Fruit fly (Drosophila melanogaster) whole organism, wandering third instar larva: ENCODE results near the gene CG43867.

ENCODE experiments used
- Abd-B ChIP-seq: fragments of >200 bp; optimal IDR thresholded peaks from 2 replicates; lab custom pipeline; 2017; ENCODE audit warnings: missing biosample characterization, missing genetic modification characterization
- CG32264 ChIP-seq: fragments of 200-800 bp; sonication (Bioruptor generic); optimal IDR thresholded peaks from 2 replicates; lab custom pipeline; 2016; ENCODE audit warnings: missing biosample characterization, missing genetic modification characterization
- CG9705 ChIP-seq: fragments of 200-800 bp; sonication (Bioruptor generic); optimal IDR thresholded peaks from 2 replicates; lab custom pipeline; 2018; ENCODE audit warnings: missing biosample characterization, mild to moderate bottlenecking, missing genetic modification characterization
- CrebA ChIP-seq: fragments of 200-800 bp; sonication (Bioruptor generic); optimal IDR thresholded peaks from 2 replicates; lab custom pipeline; 2016; ENCODE audit warnings: missing biosample characterization, mild to moderate bottlenecking, missing genetic modification characterization, borderline replicate concordance
- Dfd ChIP-seq: fragments of >200 bp; optimal IDR thresholded peaks from 2 replicates; lab custom pipeline; 2017; ENCODE audit warnings: missing biosample characterization, missing genetic modification characterization
- Dif ChIP-seq: fragments of 200-275, 200-300 bp; sonication (Bioruptor generic); optimal IDR thresholded peaks from 2 replicates; lab custom pipeline; 2018; ENCODE audit warnings: missing biosample characterization, missing genetic modification characterization; ENCODE audit not compliant: partially characterized antibody
- GATAd ChIP-seq: sonication (Bioruptor generic); optimal IDR thresholded peaks from 2 replicates; lab custom pipeline; 2016; ENCODE audit warnings: missing biosample characterization, missing genetic modification characterization
- HLH106 ChIP-seq: fragments of 200-800 bp; optimal IDR thresholded peaks from 3 replicates; lab custom pipeline; 2019; ENCODE audit warnings: missing biosample characterization, mild to moderate bottlenecking, missing genetic modification characterization, moderate library complexity
- Hnf4 ChIP-seq: fragments of 200-800 bp; sonication (Bioruptor generic); optimal IDR thresholded peaks from 2 replicates; lab custom pipeline; 2016; ENCODE audit warnings: missing biosample characterization, mild to moderate bottlenecking, missing genetic modification characterization
- Hr78 ChIP-seq: fragments of >200 bp; optimal IDR thresholded peaks from 2 replicates; lab custom pipeline; 2017; ENCODE audit warnings: missing biosample characterization, missing genetic modification characterization
- Hr83 ChIP-seq: fragments of 200-300 bp; sonication (Bioruptor generic); optimal IDR thresholded peaks from 2 replicates; lab custom pipeline; 2016; ENCODE audit warnings: missing biosample characterization, mild to moderate bottlenecking, missing genetic modification characterization, moderate library complexity; ENCODE audit not compliant: poor library complexity, severe bottlenecking
- Jra ChIP-seq: sonication (Bioruptor generic); optimal IDR thresholded peaks from 2 replicates; lab custom pipeline; 2016; ENCODE audit warnings: missing biosample characterization, missing genetic modification characterization
- Mio ChIP-seq: sonication (Bioruptor generic); optimal IDR thresholded peaks from 2 replicates; lab custom pipeline; 2016; ENCODE audit warnings: missing biosample characterization, missing genetic modification characterization
- Myc ChIP-seq: fragments of >200 bp; optimal IDR thresholded peaks from 2 replicates; lab custom pipeline; 2017
- N ChIP-seq: fragments of >200 bp; optimal IDR thresholded peaks from 2 replicates; lab custom pipeline; 2018; ENCODE audit warnings: missing biosample characterization, missing external identifiers, missing genetic modification characterization
- OdsH ChIP-seq: fragments of 200-800 bp; sonication (Bioruptor generic); optimal IDR thresholded peaks from 2 replicates; lab custom pipeline; 2016; ENCODE audit warnings: missing biosample characterization, mild to moderate bottlenecking, missing genetic modification characterization
- Rel ChIP-seq, 2 experiments: fragments of 200-800 bp; sonication (Bioruptor generic) in 1 of 2; optimal IDR thresholded peaks; 2 replicates in 1 of 2; 3 replicates in 1 of 2; lab custom pipeline; 2016 to 2019; ENCODE audit warnings: mild to moderate bottlenecking in 2 of 2, missing biosample characterization in 2 of 2, missing genetic modification characterization in 2 of 2, moderate library complexity in 1 of 2
- Sp1 ChIP-seq: fragments of 200-800 bp; sonication (Bioruptor generic); optimal IDR thresholded peaks from 3 replicates; lab custom pipeline; 2019; ENCODE audit warnings: missing biosample characterization, mild to moderate bottlenecking, missing genetic modification characterization, moderate library complexity
- Vsx2 ChIP-seq: fragments of 200-300, 225-300 bp; sonication (Bioruptor generic); optimal IDR thresholded peaks from 2 replicates; lab custom pipeline; 2018; ENCODE audit warnings: missing biosample characterization, missing genetic modification characterization; ENCODE audit not compliant: partially characterized antibody
- br ChIP-seq: fragments of 200-800 bp; sonication (Bioruptor generic); optimal IDR thresholded peaks from 2 replicates; lab custom pipeline; 2016; ENCODE audit warnings: missing biosample characterization, missing genetic modification characterization
- brk ChIP-seq: fragments of 200-800 bp; sonication (Bioruptor generic); optimal IDR thresholded peaks from 2 replicates; lab custom pipeline; 2016; ENCODE audit warnings: missing biosample characterization, mild to moderate bottlenecking, missing genetic modification characterization
- dl ChIP-seq, 2 experiments: fragments of 175-275, 200-275 bp in 1 of 2; fragments of 200-275 bp in 1 of 2; sonication (Bioruptor generic); optimal IDR thresholded peaks; lab custom pipeline; 2018; ENCODE audit warnings: mild to moderate bottlenecking in 2 of 2, missing biosample characterization in 2 of 2, missing genetic modification characterization in 2 of 2, moderate library complexity in 2 of 2; ENCODE audit not compliant: partially characterized antibody in 2 of 2, insufficient read depth in 1 of 2
- dmrt93B ChIP-seq: fragments of 200-800 bp; sonication (Bioruptor generic); optimal IDR thresholded peaks from 2 replicates; lab custom pipeline; 2018; ENCODE audit warnings: missing biosample characterization, mild to moderate bottlenecking, missing genetic modification characterization
- dsf ChIP-seq: sonication (Bioruptor generic); optimal IDR thresholded peaks from 2 replicates; lab custom pipeline; 2016; ENCODE audit warnings: missing biosample characterization, missing genetic modification characterization, borderline replicate concordance
- ey ChIP-seq: fragments of 200-800 bp; sonication (Bioruptor generic); optimal IDR thresholded peaks from 2 replicates; lab custom pipeline; 2016; ENCODE audit warnings: missing biosample characterization, missing genetic modification characterization
- foxo ChIP-seq, 2 experiments: fragments of 200-800 bp; sonication (Bioruptor generic); optimal IDR thresholded peaks; 2 replicates in 1 of 2; 3 replicates in 1 of 2; lab custom pipeline; 2016 to 2017; ENCODE audit warnings: missing biosample characterization in 2 of 2, missing genetic modification characterization in 2 of 2
- fru ChIP-seq: fragments of 200-800 bp; sonication (Bioruptor generic); optimal IDR thresholded peaks from 3 replicates; lab custom pipeline; 2016; ENCODE audit warnings: missing biosample characterization, mild to moderate bottlenecking, missing genetic modification characterization
- h ChIP-seq: fragments of 200-800 bp; sonication (Bioruptor generic); optimal IDR thresholded peaks from 3 replicates; lab custom pipeline; 2016; ENCODE audit warnings: missing biosample characterization, mild to moderate bottlenecking, missing genetic modification characterization
- jim ChIP-seq: fragments of 175-275, 200-325 bp; sonication (Bioruptor generic); optimal IDR thresholded peaks from 2 replicates; lab custom pipeline; 2016; ENCODE audit warnings: missing biosample characterization, mild to moderate bottlenecking, missing genetic modification characterization
- lola ChIP-seq: fragments of >200 bp; optimal IDR thresholded peaks from 2 replicates; lab custom pipeline; 2017; ENCODE audit warnings: missing biosample characterization, missing genetic modification characterization
- pan ChIP-seq: fragments of >200 bp; optimal IDR thresholded peaks from 2 replicates; lab custom pipeline; 2017
- psq ChIP-seq: fragments of 200-800 bp; sonication (Bioruptor generic); optimal IDR thresholded peaks from 3 replicates; lab custom pipeline; 2017; ENCODE audit warnings: missing biosample characterization, mild to moderate bottlenecking, missing genetic modification characterization, moderate library complexity
- rgr ChIP-seq: fragments of 200-800 bp; sonication (Bioruptor generic); optimal IDR thresholded peaks from 3 replicates; lab custom pipeline; 2016; ENCODE audit warnings: missing biosample characterization, mild to moderate bottlenecking, missing genetic modification characterization
- sage ChIP-seq: fragments of 200-800 bp; sonication (Bioruptor generic); optimal IDR thresholded peaks from 2 replicates; lab custom pipeline; 2016; ENCODE audit warnings: missing biosample characterization, mild to moderate bottlenecking, missing genetic modification characterization
- sv ChIP-seq: fragments of 200-800 bp; sonication (Bioruptor generic); optimal IDR thresholded peaks from 3 replicates; lab custom pipeline; 2016; ENCODE audit warnings: missing biosample characterization, missing genetic modification characterization
- usp ChIP-seq: fragments of >200 bp; optimal IDR thresholded peaks from 2 replicates; lab custom pipeline; 2017; ENCODE audit warnings: missing biosample characterization, missing genetic modification characterization
- woc ChIP-seq: sonication (Bioruptor generic); optimal IDR thresholded peaks from 2 replicates; lab custom pipeline; 2016; ENCODE audit warnings: missing biosample characterization, mild to moderate bottlenecking, missing genetic modification characterization

Gene CG43867

DNA sequence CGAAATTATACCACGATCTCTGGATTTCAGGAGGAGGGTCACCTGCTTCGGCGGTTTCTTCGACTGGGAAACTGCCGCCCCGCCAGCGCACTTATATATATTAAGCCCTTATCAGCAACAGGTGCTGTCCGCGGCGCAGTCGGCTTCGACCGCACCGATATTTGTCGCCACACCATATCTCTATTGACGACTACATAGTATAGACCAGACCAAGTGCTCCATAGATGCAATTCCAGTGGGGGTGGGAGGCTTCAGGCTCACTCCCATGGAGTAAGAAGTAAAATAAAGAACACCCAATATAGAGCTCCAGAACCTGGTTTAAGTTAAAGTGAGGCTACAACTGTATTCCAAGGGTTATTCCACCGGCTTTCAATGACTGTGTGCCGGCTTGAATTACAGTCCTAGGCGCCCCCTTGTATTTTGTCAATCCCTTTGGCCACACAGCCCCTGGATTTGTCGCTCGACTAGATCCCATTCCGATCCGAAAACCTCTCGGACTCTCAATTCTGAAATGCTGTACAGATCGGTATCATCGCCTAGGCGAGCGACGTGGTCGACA, 137.7 kb downstream of the CG43867 start, which contains the start of gene CG13360 (continued):
- peak; percentile 44 for TF ChIP-seq OdsH
- no peak for TF ChIP-seq Dfd (GFP tag; lab: Kevin White, UChicago)
- no peak for TF ChIP-seq dl (GFP tag; optimal IDR thresholded peaks at IDR 0.05; lab: Kevin White, UChicago; ENCODE audit: insufficient read depth in 1 of 2, partially characterized antibody in 2 of 2)
- no peak for TF ChIP-seq lola
- peak; percentile 56 for TF ChIP-seq ey (GFP tag; lab: Kevin White, UChicago)

DNA sequence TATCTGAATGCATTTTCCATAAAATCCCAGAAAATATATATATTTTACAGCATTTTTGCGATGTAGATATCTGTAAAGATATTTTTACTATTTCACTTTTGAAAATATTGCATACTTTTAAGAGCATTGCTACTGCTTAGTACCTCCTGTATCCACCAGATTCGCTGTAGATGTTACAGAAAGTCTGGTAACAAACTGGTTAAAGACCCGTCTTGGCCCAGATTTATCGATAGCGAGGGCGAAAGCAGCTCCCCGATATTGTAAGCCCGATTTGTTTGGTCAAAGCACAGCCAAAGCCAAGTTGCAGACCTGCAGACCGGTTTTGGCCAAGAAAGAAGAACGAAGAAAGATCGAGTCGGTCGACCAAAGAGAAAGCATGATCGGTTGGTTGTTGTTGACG, 143.3 kb downstream of the CG43867 start, which contains the start of gene tw:
Gene tw, plus strand, starts transcription at position 291 of the 400 bp plus-strand sequence.
- TF ChIP-seq ey (GFP tag; lab: Kevin White, UChicago) (no peak), Dif (peak; percentile 31), psq (GFP tag; lab: Kevin White, UChicago) (peak; percentile 28), fru (GFP tag; lab: Kevin White, UChicago) (peak; percentile 36), jim (no peak), foxo (GFP tag; optimal IDR thresholded peaks at IDR 0.05; lab: Kevin White, UChicago) (peak in 1 of 2 experiments; percentile 9), sage (GFP tag; lab: Kevin White, UChicago) (no peak), Myc (lab: Kevin White, UChicago) (peak; percentile 54)
- TF ChIP-seq, all 38 proteins: peak for 5

DNA sequence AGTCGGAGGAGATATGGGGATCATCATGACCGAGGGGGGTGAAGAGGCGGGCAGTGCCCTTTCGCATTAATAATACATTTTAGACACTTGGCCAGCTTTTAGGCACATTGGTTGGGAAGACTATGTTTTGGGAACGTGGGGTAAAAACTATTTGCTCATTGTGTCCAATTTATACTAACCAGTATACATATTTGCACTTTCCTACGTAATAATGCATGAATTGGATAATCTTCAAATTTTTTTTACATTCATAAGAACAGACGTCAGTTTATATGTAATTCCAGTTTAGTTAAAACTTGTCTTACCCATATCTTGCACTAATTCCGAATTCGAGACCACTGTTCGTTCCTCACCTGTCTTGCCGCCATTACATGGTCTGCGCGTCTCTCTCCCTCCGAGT, 148.4 kb downstream of the CG43867 start:
- TF ChIP-seq Hr83 (GFP tag; lab: Kevin White, UChicago) = no peak
- TF ChIP-seq CG32264 (GFP tag; lab: Kevin White, UChicago) = no peak
- peak; percentile 82 for TF ChIP-seq fru (GFP tag; lab: Kevin White, UChicago)
- peak; percentile 58 for TF ChIP-seq HLH106
- TF ChIP-seq Myc (lab: Kevin White, UChicago) = no peak
- TF ChIP-seq CG9705 (GFP tag; lab: Kevin White, UChicago) = no peak
- no peak for TF ChIP-seq Hr78 (GFP tag; lab: Kevin White, UChicago)
- no peak for TF ChIP-seq brk (GFP tag; lab: Kevin White, UChicago)
- TF ChIP-seq dl (GFP tag; optimal IDR thresholded peaks at IDR 0.05; lab: Kevin White, UChicago; ENCODE audit: insufficient read depth in 1 of 2, partially characterized antibody in 2 of 2) = no peak
- TF ChIP-seq ey (GFP tag; lab: Kevin White, UChicago) = peak; percentile 61
- peak; percentile 11 for TF ChIP-seq Hnf4 (GFP tag; lab: Kevin White, UChicago)
- TF ChIP-seq CrebA = no peak
- peak; percentile 53 for TF ChIP-seq OdsH
- TF ChIP-seq foxo (GFP tag; optimal IDR thresholded peaks at IDR 0.05; lab: Kevin White, UChicago) = peak in 1 of 2 experiments; percentile 75
- TF ChIP-seq Abd-B = no peak
- TF ChIP-seq h (GFP tag; lab: Kevin White, UChicago) = peak; percentile 64
- TF ChIP-seq rgr (GFP tag; lab: Kevin White, UChicago) = peak; percentile 44
- no peak for TF ChIP-seq dsf (GFP tag; lab: Kevin White, UChicago)
- TF ChIP-seq psq (GFP tag; lab: Kevin White, UChicago) = peak; percentile 70
- no peak for TF ChIP-seq Rel (GFP tag; optimal IDR thresholded peaks at IDR 0.05; lab: Kevin White, UChicago)
- no peak for TF ChIP-seq Rel (tag; optimal IDR thresholded peaks at IDR 0.05; lab: Kevin White, UChicago)
- TF ChIP-seq sv (GFP tag; lab: Kevin White, UChicago) = no peak
- TF ChIP-seq Sp1 = peak; percentile 53
- peak; percentile 11 for TF ChIP-seq dmrt93B (GFP tag; lab: Kevin White, UChicago)
- no peak for TF ChIP-seq Dfd (GFP tag; lab: Kevin White, UChicago)
- TF ChIP-seq Jra = no peak
- peak; percentile 12 for TF ChIP-seq br (GFP tag; lab: Kevin White, UChicago)
- TF ChIP-seq woc = peak; percentile 83

dm6 chrX:775184-775583, 152.6 kb downstream of the CG43867 start:
- peak; percentile 26 for TF ChIP-seq CG9705 (GFP tag; lab: Kevin White, UChicago)
- TF ChIP-seq Jra = peak; percentile 40
- no peak for TF ChIP-seq Abd-B
- TF ChIP-seq Myc (lab: Kevin White, UChicago) = no peak
- no peak for TF ChIP-seq Hr83 (GFP tag; lab: Kevin White, UChicago)
- TF ChIP-seq Hnf4 (GFP tag; lab: Kevin White, UChicago) = peak; percentile 59
- TF ChIP-seq jim = no peak
- peak; percentile 79 for TF ChIP-seq rgr (GFP tag; lab: Kevin White, UChicago)
- TF ChIP-seq pan (lab: Kevin White, UChicago) = no peak
- TF ChIP-seq Vsx2 (GFP tag; lab: Kevin White, UChicago) = no peak
- no peak for TF ChIP-seq Dif
- TF ChIP-seq HLH106 = peak; percentile 77
- TF ChIP-seq N (GFP tag; lab: Kevin White, UChicago) = no peak
- TF ChIP-seq Hr78 (GFP tag; lab: Kevin White, UChicago) = no peak
- TF ChIP-seq Dfd (GFP tag; lab: Kevin White, UChicago) = no peak
- peak; percentile 74 for TF ChIP-seq psq (GFP tag; lab: Kevin White, UChicago)
- no peak for TF ChIP-seq dsf (GFP tag; lab: Kevin White, UChicago)
- TF ChIP-seq sage (GFP tag; lab: Kevin White, UChicago) = peak; percentile 62
- no peak for TF ChIP-seq GATAd (GFP tag; lab: Kevin White, UChicago)
- TF ChIP-seq h (GFP tag; lab: Kevin White, UChicago) = peak; percentile 87
- no peak for TF ChIP-seq sv (GFP tag; lab: Kevin White, UChicago)
- peak in 1 of 2 experiments; percentile 81 for TF ChIP-seq foxo (GFP tag; optimal IDR thresholded peaks at IDR 0.05; lab: Kevin White, UChicago)
- peak; percentile 86 for TF ChIP-seq woc
- TF ChIP-seq usp (GFP tag; lab: Kevin White, UChicago) = no peak
- TF ChIP-seq Mio (GFP tag; lab: Kevin White, UChicago) = no peak
- no peak for TF ChIP-seq dl (GFP tag; optimal IDR thresholded peaks at IDR 0.05; lab: Kevin White, UChicago; ENCODE audit: insufficient read depth in 1 of 2, partially characterized antibody in 2 of 2)
- TF ChIP-seq fru (GFP tag; lab: Kevin White, UChicago) = peak; percentile 83
- TF ChIP-seq brk (GFP tag; lab: Kevin White, UChicago) = peak; percentile 50
- peak; percentile 38 for TF ChIP-seq CG32264 (GFP tag; lab: Kevin White, UChicago)
- peak; percentile 79 for TF ChIP-seq OdsH
